Fruit fly (Drosophila melanogaster): Measurements from ENCODE around the gene CG31221.

DNA sequence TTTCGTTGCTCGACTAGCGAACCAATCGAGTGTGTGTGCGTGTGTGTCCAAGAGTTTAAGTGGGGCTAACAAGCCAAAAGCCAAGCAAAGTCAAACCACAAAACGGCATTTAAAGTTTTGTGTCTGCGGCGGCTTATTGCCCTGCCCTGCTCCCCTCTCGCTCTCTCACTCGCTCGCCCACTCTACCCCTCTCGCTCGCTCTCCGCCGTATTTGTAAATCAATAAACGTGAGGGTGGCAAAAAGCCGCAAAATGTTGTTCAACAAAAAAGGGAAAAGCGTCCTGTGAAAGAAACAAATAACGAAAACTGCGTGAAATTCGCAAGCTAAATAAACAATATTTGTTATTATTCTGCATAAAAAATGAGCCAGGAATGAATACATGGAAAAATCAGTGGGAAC is 87.3 kb downstream of the CG31221 start:
- no peak for TF ChIP-seq EcR (GFP tag; optimal IDR thresholded peaks at IDR 0.05)
- TF ChIP-seq usp (GFP tag; optimal IDR thresholded peaks at IDR 0.05) = no peak
- TF ChIP-seq Dll (optimal IDR thresholded peaks at IDR 0.05) = no peak
